Worm (Caenorhabditis elegans): ENCODE measurements around the gene F36G3.2.

Gene F36G3.2

DNA sequence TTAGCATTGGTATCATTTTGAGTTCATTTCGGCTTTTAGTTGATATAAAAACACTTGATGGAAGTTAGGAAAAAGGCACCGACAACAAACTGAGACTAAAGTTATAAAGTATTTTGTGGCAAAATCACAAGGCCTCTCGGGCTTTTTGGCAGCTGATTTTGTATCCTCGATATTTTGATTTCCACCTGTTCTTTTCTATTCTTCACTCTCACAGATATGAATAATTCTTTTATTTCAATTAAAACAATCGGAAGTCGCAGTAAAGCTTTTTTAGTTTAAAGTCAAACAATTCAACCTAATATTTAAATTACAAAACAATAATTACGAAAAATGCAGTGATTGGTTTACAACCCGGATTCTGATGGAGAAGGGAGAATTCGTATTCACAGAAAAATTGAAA lies 32.8 kb downstream of the F36G3.2 start, which contains the start of gene T09B9.3:
Gene T09B9.3 (minus strand): TSS at position 101 of the 400 bp plus-strand sequence.
- no peak for TF ChIP-seq tbx-11 (GFP tag; IDR thresholded peaks at IDR 0.05)

DNA sequence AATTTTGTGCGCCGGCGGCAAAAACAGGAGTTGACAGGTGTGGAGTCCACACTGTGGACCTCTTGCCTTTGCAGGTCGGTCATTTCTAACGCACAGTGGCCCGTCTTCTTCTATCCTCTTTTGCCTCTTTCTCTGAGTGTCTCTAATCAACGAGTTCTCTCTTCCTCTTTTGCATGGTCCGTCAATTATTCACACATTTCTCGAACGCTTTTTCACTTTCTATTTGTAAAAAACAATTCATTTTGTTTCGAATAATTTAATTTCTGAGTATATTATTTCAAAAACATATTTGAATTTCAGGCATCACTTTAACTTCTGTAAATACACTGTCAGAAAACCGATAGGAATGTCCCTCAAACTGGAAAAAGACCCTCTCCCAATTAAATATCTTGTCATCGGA lies 37.1 kb downstream of the F36G3.2 start, which contains the start of gene T09B9.1:
Gene T09B9.1 (plus strand): TSS at position 301 of the 400 bp plus-strand sequence.
- TF ChIP-seq tbx-11 (GFP tag; IDR thresholded peaks at IDR 0.05), result no peak
- no peak for TF ChIP-seq aly-1 (tag; optimal IDR thresholded peaks at IDR 0.05)
- no peak for TF ChIP-seq tbx-37 (GFP tag; conservative IDR thresholded peaks at IDR 0.05)
- TF ChIP-seq ceh-13 (GFP tag; optimal IDR thresholded peaks at IDR 0.05), result no peak
- TF ChIP-seq F13C5.2 (tag; optimal IDR thresholded peaks at IDR 0.05), result no peak
- no peak for TF ChIP-seq scrt-1 (GFP tag; IDR thresholded peaks at IDR 0.05)
- TF ChIP-seq ets-7 (tag; optimal IDR thresholded peaks at IDR 0.05), result no peak
- TF ChIP-seq hmbx-1 (tag; optimal IDR thresholded peaks at IDR 0.05), result no peak
- no peak for TF ChIP-seq ceh-36 (tag; optimal IDR thresholded peaks at IDR 0.05)
- TF ChIP-seq tra-4 (tag; optimal IDR thresholded peaks at IDR 0.05), result no peak
- TF ChIP-seq B0310.2 (tag; optimal IDR thresholded peaks at IDR 0.05), result no peak
- no peak for TF ChIP-seq pes-1 (GFP tag; IDR thresholded peaks at IDR 0.05)
- no peak for TF ChIP-seq ama-1 (optimal IDR thresholded peaks at IDR 0.05)
- no peak for TF ChIP-seq hnd-1 (tag; optimal IDR thresholded peaks at IDR 0.05)
- TF ChIP-seq sea-1 (GFP tag; conservative IDR thresholded peaks at IDR 0.05), result no peak
- TF ChIP-seq hmg-4 (GFP tag; optimal IDR thresholded peaks at IDR 0.05), result no peak
- no peak for TF ChIP-seq flt-1 (GFP tag; IDR thresholded peaks at IDR 0.05)

DNA sequence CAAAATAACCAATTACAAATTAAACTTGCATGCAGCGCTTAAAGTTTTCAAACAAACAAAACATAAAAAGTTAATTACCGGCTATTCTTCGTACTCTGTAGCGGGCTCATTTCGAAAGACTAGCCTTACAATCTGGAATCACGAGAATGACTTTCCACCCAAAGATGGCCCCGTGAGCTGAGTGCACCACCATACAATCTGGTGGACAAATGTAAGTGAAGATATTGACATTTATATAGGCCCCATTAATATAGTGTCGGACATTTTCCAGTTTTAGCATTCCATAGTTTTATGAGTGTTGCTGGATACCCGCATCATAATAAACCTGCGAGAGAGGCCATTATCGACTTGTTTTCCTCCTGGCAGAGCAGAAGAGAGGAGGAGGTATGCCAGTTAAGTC lies 39.5 kb downstream of the F36G3.2 start:
- TF ChIP-seq ets-7 (tag; optimal IDR thresholded peaks at IDR 0.05), result no peak
- no peak for TF ChIP-seq tbx-37 (GFP tag; conservative IDR thresholded peaks at IDR 0.05)
- TF ChIP-seq hmbx-1 (tag; optimal IDR thresholded peaks at IDR 0.05), result no peak
- no peak for TF ChIP-seq aly-1 (tag; optimal IDR thresholded peaks at IDR 0.05)
- TF ChIP-seq tbx-11 (GFP tag; IDR thresholded peaks at IDR 0.05), result no peak
- TF ChIP-seq ama-1 (optimal IDR thresholded peaks at IDR 0.05), result no peak
- no peak for TF ChIP-seq hnd-1 (tag; optimal IDR thresholded peaks at IDR 0.05)
- no peak for TF ChIP-seq hmg-4 (GFP tag; optimal IDR thresholded peaks at IDR 0.05)

DNA sequence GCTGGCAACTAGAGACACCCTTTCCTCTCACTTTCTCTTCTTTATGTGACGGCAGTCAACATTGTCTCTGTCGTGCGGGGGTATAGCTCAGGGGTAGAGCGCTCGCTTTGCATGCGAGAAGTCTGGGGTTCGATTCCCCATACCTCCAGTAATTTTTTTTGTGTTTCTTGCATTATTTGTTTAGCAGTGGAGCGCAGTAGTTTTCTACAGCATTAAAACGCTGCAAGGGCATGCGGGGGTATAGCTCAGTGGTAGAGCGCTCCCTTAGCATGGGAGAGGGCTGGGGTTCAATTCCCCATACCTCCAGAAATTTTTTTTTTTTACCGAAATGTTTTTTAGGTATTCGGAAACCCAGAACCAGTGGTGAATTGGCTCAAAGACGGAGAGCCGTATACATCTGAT lies 50.6 kb downstream of the F36G3.2 start:
- TF ChIP-seq aly-1 (tag; optimal IDR thresholded peaks at IDR 0.05), result peak; percentile 98
- TF ChIP-seq tra-4 (tag; optimal IDR thresholded peaks at IDR 0.05), result peak; percentile 91
- peak; percentile 95 for TF ChIP-seq ceh-13 (GFP tag; optimal IDR thresholded peaks at IDR 0.05)
- peak; percentile 95 for TF ChIP-seq hnd-1 (tag; optimal IDR thresholded peaks at IDR 0.05)
- TF ChIP-seq B0310.2 (tag; optimal IDR thresholded peaks at IDR 0.05), result peak; percentile 98
- TF ChIP-seq pes-1 (GFP tag; IDR thresholded peaks at IDR 0.05), result peak; percentile 99
- peak; percentile 95 for TF ChIP-seq ceh-36 (tag; optimal IDR thresholded peaks at IDR 0.05)
- TF ChIP-seq hmbx-1 (tag; optimal IDR thresholded peaks at IDR 0.05), result peak; percentile 92
- peak; percentile 99 for TF ChIP-seq tbx-11 (GFP tag; IDR thresholded peaks at IDR 0.05)
- peak; percentile 99 for TF ChIP-seq hmg-4 (GFP tag; optimal IDR thresholded peaks at IDR 0.05)
- peak; percentile 93 for TF ChIP-seq ets-7 (tag; optimal IDR thresholded peaks at IDR 0.05)
- peak; percentile 97 for TF ChIP-seq F13C5.2 (tag; optimal IDR thresholded peaks at IDR 0.05)
- TF ChIP-seq sea-1 (GFP tag; conservative IDR thresholded peaks at IDR 0.05), result peak; percentile 98
- TF ChIP-seq flt-1 (GFP tag; IDR thresholded peaks at IDR 0.05), result peak; percentile 98
- TF ChIP-seq scrt-1 (GFP tag; IDR thresholded peaks at IDR 0.05), result peak; percentile 99
- peak; percentile 99 for TF ChIP-seq tbx-37 (GFP tag; conservative IDR thresholded peaks at IDR 0.05)

Measured in whole organism, early embryonic.